Fruit fly (Drosophila melanogaster) whole organism, embryonic: ENCODE results near the gene Nxf3.

ENCODE experiments used
- ATbp ChIP-seq: fragments of 200-800 bp; sonication (Bioruptor generic); optimal IDR thresholded peaks from 2 replicates; lab custom pipeline; 2017; ENCODE audit warnings: missing biosample characterization, mild to moderate bottlenecking, missing genetic modification characterization, missing genetic modification reagents
- B-H1 ChIP-seq: fragments of 200-800 bp; sonication (Bioruptor generic); IDR thresholded peaks from 3 replicates; pipeline ENCODE4 v1.3.6; 2022; ENCODE audit warnings: missing biosample characterization, missing genetic modification characterization
- Bdp1 ChIP-seq: fragments of 200-800 bp; sonication (Bioruptor generic); optimal IDR thresholded peaks from 3 replicates; lab custom pipeline; 2016; ENCODE audit warnings: missing biosample characterization, missing genetic modification characterization
- Blimp-1 ChIP-seq: fragments of 200-800 bp; sonication (Bioruptor generic); optimal IDR thresholded peaks from 3 replicates; lab custom pipeline; 2018; ENCODE audit warnings: missing biosample characterization, missing genetic modification characterization, mild to moderate bottlenecking, moderate library complexity, missing genetic modification reagents
- C15 ChIP-seq: fragments of 200-800 bp; sonication (Bioruptor generic); IDR thresholded peaks from 3 replicates; pipeline ENCODE4 v1.3.6; 2022; ENCODE audit warnings: missing biosample characterization, missing genetic modification characterization
- CG12104 ChIP-seq: fragments of 200-800 bp; sonication (Bioruptor generic); optimal IDR thresholded peaks from 3 replicates; lab custom pipeline; 2016; ENCODE audit warnings: missing biosample characterization, missing genetic modification characterization
- CG12942 ChIP-seq: fragments of 200-800 bp; sonication (Bioruptor generic); optimal IDR thresholded peaks from 3 replicates; lab custom pipeline; 2016; ENCODE audit warnings: missing biosample characterization, missing genetic modification characterization
- CG17359 ChIP-seq: fragments of 200-800 bp; sonication (Bioruptor generic); optimal IDR thresholded peaks from 3 replicates; lab custom pipeline; 2018; ENCODE audit warnings: missing biosample characterization, mild to moderate bottlenecking, missing genetic modification characterization, moderate library complexity
- CG17568 ChIP-seq: fragments of 200-800 bp; sonication (Bioruptor generic); optimal IDR thresholded peaks from 2 replicates; lab custom pipeline; 2018; ENCODE audit warnings: missing biosample characterization, mild to moderate bottlenecking, missing genetic modification characterization, moderate library complexity
- CG18011 ChIP-seq: fragments of 200-800 bp; sonication (Bioruptor generic); optimal IDR thresholded peaks from 2 replicates; lab custom pipeline; 2017; ENCODE audit warnings: missing biosample characterization, missing genetic modification characterization, mild to moderate bottlenecking, moderate library complexity, missing genotype
- CG2129 ChIP-seq: fragments of 200-800 bp; sonication (Bioruptor generic); IDR thresholded peaks from 2 replicates; pipeline ENCODE4 v1.3.6; 2022; ENCODE audit warnings: missing biosample characterization, missing genetic modification characterization; ENCODE audit not compliant: partially characterized antibody
- CG2678 ChIP-seq: fragments of 200-800 bp; sonication (Bioruptor generic); optimal IDR thresholded peaks from 3 replicates; lab custom pipeline; 2019; ENCODE audit warnings: missing biosample characterization, mild to moderate bottlenecking, missing genetic modification characterization, moderate library complexity
- CG30403 ChIP-seq: fragments of 200-800 bp; sonication (Bioruptor generic); optimal IDR thresholded peaks from 3 replicates; lab custom pipeline; 2016; ENCODE audit warnings: missing biosample characterization, missing genetic modification characterization
- CG32767 ChIP-seq: fragments of 200-800 bp; sonication (Bioruptor generic); IDR thresholded peaks from 2 replicates; pipeline ENCODE4 v1.3.6; 2022; ENCODE audit warnings: missing biosample characterization, missing genetic modification characterization
- CG32772 ChIP-seq: fragments of 200-800 bp; sonication (Bioruptor generic); IDR thresholded peaks from 2 replicates; pipeline ENCODE4 v1.3.6; 2022; ENCODE audit warnings: missing biosample characterization, missing genetic modification characterization
- CG4328 ChIP-seq: fragments of 200-800 bp; sonication (Bioruptor generic); optimal IDR thresholded peaks from 3 replicates; lab custom pipeline; 2017; ENCODE audit warnings: missing biosample characterization, missing genetic modification reagents, missing genetic modification characterization
- CG5245 ChIP-seq: fragments of 200-800 bp; sonication (Bioruptor generic); optimal IDR thresholded peaks from 3 replicates; lab custom pipeline; 2016; ENCODE audit warnings: missing biosample characterization, missing genetic modification characterization
- CG6254 ChIP-seq: fragments of 200-800 bp; sonication (Bioruptor generic); optimal IDR thresholded peaks from 3 replicates; lab custom pipeline; 2017; ENCODE audit warnings: mild to moderate bottlenecking, missing biosample characterization, missing genetic modification reagents, missing genetic modification characterization
- CG6683 ChIP-seq: fragments of 200-800 bp; sonication (Bioruptor generic); optimal IDR thresholded peaks from 2 replicates; lab custom pipeline; 2017; ENCODE audit warnings: missing biosample characterization, mild to moderate bottlenecking, missing genetic modification characterization, missing genetic modification reagents
- CG6791 ChIP-seq: fragments of 200-800 bp; sonication (Bioruptor generic); IDR thresholded peaks from 3 replicates; pipeline ENCODE4 v1.3.6; 2022; ENCODE audit warnings: missing biosample characterization, missing genetic modification characterization; ENCODE audit not compliant: partially characterized antibody
- CG7357 ChIP-seq: fragments of 200-800 bp; sonication (Bioruptor generic); IDR thresholded peaks from 3 replicates; pipeline ENCODE4 v1.3.6; 2022; ENCODE audit warnings: missing biosample characterization, missing genetic modification characterization
- CG8290 ChIP-seq, 3 experiments: fragments of 200-800 bp; sonication (Bioruptor generic); optimal IDR thresholded peaks; 2 replicates each; lab custom pipeline; 2016 to 2019; ENCODE audit warnings: missing biosample characterization in 3 of 3, missing genetic modification characterization in 3 of 3, mild to moderate bottlenecking in 2 of 3, moderate library complexity in 1 of 3
- CG9797 ChIP-seq: fragments of 200-800 bp; sonication (Bioruptor generic); optimal IDR thresholded peaks from 3 replicates; lab custom pipeline; 2018; ENCODE audit warnings: missing biosample characterization, mild to moderate bottlenecking, missing genetic modification characterization
- Dbx ChIP-seq: fragments of 200-800 bp; sonication (Bioruptor generic); IDR thresholded peaks from 3 replicates; pipeline ENCODE4 v1.3.6; 2022; ENCODE audit warnings: missing biosample characterization, missing genetic modification characterization
- Hey ChIP-seq: fragments of 200-800 bp; sonication (Bioruptor generic); optimal IDR thresholded peaks from 3 replicates; lab custom pipeline; 2018; ENCODE audit warnings: missing biosample characterization, mild to moderate bottlenecking, missing genetic modification characterization
- Hr51 ChIP-seq, 2 experiments: fragments of 200-800 bp; sonication (Bioruptor generic); optimal IDR thresholded peaks; 2 replicates in 1 of 2; 3 replicates in 1 of 2; lab custom pipeline; 2016 to 2018; ENCODE audit warnings: missing biosample characterization in 2 of 2, missing genetic modification characterization in 2 of 2, mild to moderate bottlenecking in 1 of 2, moderate library complexity in 1 of 2
- Oli ChIP-seq: fragments of 200-800 bp; sonication (Bioruptor generic); optimal IDR thresholded peaks from 2 replicates; lab custom pipeline; 2018; ENCODE audit warnings: missing biosample characterization, mild to moderate bottlenecking, missing genetic modification characterization, moderate library complexity
- Rfx ChIP-seq: fragments of 200-800 bp; sonication (Bioruptor generic); IDR thresholded peaks from 2 replicates; pipeline ENCODE4 v1.3.6; 2022; ENCODE audit warnings: missing biosample characterization, missing genetic modification characterization
- Sox102F ChIP-seq: fragments of 200-800 bp; sonication (Bioruptor generic); optimal IDR thresholded peaks from 2 replicates; lab custom pipeline; 2018; ENCODE audit warnings: missing biosample characterization, mild to moderate bottlenecking, missing genetic modification characterization, moderate library complexity
- Stat92E ChIP-seq, 3 experiments: fragments of >200 bp in 2 of 3; fragments of 200-800 bp in 1 of 3; sonication (Bioruptor generic) in 1 of 3; optimal IDR thresholded peaks; 2 replicates each; lab custom pipeline; 2017 to 2019; ENCODE audit warnings: missing biosample characterization in 3 of 3, missing genetic modification characterization in 3 of 3, mild to moderate bottlenecking in 1 of 3, moderate library complexity in 1 of 3
- Usf ChIP-seq: fragments of 200-800 bp; sonication (Bioruptor generic); optimal IDR thresholded peaks from 2 replicates; lab custom pipeline; 2017; ENCODE audit warnings: missing genotype, missing biosample characterization, missing genetic modification characterization
- ac ChIP-seq: fragments of 200-800 bp; sonication (Bioruptor generic); optimal IDR thresholded peaks from 3 replicates; lab custom pipeline; 2017; ENCODE audit warnings: missing biosample characterization, mild to moderate bottlenecking, missing genetic modification characterization
- ato ChIP-seq: fragments of 200-800 bp; sonication (Bioruptor generic); IDR thresholded peaks from 2 replicates; pipeline ENCODE4 v1.3.6; 2022; ENCODE audit warnings: missing biosample characterization, missing genetic modification characterization; ENCODE audit not compliant: partially characterized antibody
- ci ChIP-seq: fragments of 200-800 bp; sonication (Bioruptor generic); IDR thresholded peaks from 3 replicates; pipeline ENCODE4 v1.3.6; 2022; ENCODE audit warnings: missing biosample characterization, missing genetic modification characterization
- dimm ChIP-seq: fragments of 200-800 bp; sonication (Bioruptor generic); IDR thresholded peaks from 2 replicates; pipeline ENCODE4 v1.3.6; 2022; ENCODE audit warnings: missing biosample characterization, missing genetic modification characterization
- h ChIP-seq: fragments of >200 bp; optimal IDR thresholded peaks from 2 replicates; lab custom pipeline; 2017
- hb ChIP-seq: fragments of 200-800 bp; sonication (Bioruptor generic); IDR thresholded peaks from 3 replicates; pipeline ENCODE4 v1.3.6; 2022; ENCODE audit warnings: missing biosample characterization, missing genetic modification characterization; ENCODE audit not compliant: partially characterized antibody
- insv ChIP-seq, 2 experiments: fragments of 200-800 bp; sonication (Bioruptor generic); optimal IDR thresholded peaks; 3 replicates each; lab custom pipeline; 2016 to 2018; ENCODE audit warnings: missing biosample characterization in 2 of 2, missing genetic modification characterization in 2 of 2
- odd ChIP-seq: fragments of 200-800 bp; sonication (Bioruptor generic); optimal IDR thresholded peaks from 2 replicates; lab custom pipeline; 2017; ENCODE audit warnings: missing biosample characterization, mild to moderate bottlenecking, missing genetic modification characterization
- onecut ChIP-seq: fragments of 200-800 bp; sonication (Bioruptor generic); IDR thresholded peaks from 2 replicates; pipeline ENCODE4 v1.3.6; 2022; ENCODE audit warnings: missing biosample characterization, missing genetic modification characterization
- pb ChIP-seq: fragments of 200-800 bp; sonication (Bioruptor generic); optimal IDR thresholded peaks from 3 replicates; lab custom pipeline; 2016; ENCODE audit warnings: missing biosample characterization, missing genetic modification characterization
- pum ChIP-seq: fragments of 200-800 bp; sonication (Bioruptor generic); optimal IDR thresholded peaks from 2 replicates; lab custom pipeline; 2016; ENCODE audit warnings: missing biosample characterization, missing genetic modification characterization
- rib ChIP-seq: fragments of 200-800 bp; sonication (Bioruptor generic); IDR thresholded peaks from 2 replicates; pipeline ENCODE4 v1.3.6; 2022; ENCODE audit warnings: missing biosample characterization, missing genetic modification characterization
- sima ChIP-seq: fragments of 200-800 bp; sonication (Bioruptor generic); optimal IDR thresholded peaks from 2 replicates; lab custom pipeline; 2016; ENCODE audit warnings: missing biosample characterization, missing genetic modification characterization
- slp2 ChIP-seq: fragments of 200-800 bp; sonication (Bioruptor generic); optimal IDR thresholded peaks from 2 replicates; lab custom pipeline; 2016; ENCODE audit warnings: missing biosample characterization, missing genetic modification characterization
- twi ChIP-seq: fragments of 200-800 bp; optimal IDR thresholded peaks from 2 replicates; lab custom pipeline; 2019; ENCODE audit warnings: missing biosample characterization, mild to moderate bottlenecking, missing genetic modification characterization, moderate library complexity
- wek ChIP-seq: fragments of 200-800 bp; sonication (Bioruptor generic); optimal IDR thresholded peaks from 3 replicates; lab custom pipeline; 2018; ENCODE audit warnings: missing biosample characterization, mild to moderate bottlenecking, missing genetic modification characterization, moderate library complexity

Gene Nxf3

DNA sequence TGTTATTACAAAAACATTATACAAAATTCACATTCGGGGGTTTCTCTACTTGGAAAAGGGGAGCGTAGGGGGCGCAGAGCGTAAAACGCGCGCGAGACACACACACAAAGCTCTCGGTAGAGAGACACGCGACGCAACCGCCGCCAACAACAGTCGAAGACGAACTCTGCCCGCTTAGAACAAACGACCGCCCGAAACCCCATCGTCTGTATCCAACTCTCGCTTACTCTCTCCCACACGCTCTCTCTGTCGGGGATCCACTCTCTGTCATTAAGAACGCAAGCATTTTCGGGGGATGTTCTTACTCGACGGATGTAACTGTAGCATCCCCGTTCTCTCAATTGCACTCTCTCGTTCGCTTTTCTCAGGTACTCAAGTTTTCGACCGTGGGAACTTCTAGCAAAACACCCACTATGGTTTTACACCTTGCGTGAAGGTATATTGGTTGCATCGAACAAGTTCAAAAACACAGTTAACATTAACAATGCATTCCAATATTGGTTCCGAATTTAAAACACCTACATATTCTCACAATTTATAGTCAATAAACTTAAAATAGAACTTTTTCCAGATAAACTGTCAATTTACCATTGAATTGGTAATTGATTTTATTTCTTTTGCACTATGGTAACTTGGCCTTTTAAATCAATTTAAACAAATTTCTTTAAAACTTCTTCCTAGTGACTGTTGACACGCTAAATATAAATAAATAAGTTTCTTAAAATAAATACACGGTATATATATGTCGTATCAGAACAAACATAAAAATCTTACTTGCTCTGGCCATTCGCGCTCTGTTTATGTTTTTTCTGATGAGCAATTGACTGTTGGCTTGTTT, 45.0 kb upstream of the Nxf3 start (continued):
- TF ChIP-seq slp2 (GFP tag; lab: Kevin White, UChicago) (peak; percentile 91), onecut (GFP tag; lab: Robert Waterston, UW) (peak; percentile 64), CG30403 (GFP tag; lab: Kevin White, UChicago) (peak; percentile 95), Dbx (GFP tag; lab: Robert Waterston, UW) (peak; percentile 72; the same call in 2 of the 3 replicates), C15 (GFP tag; lab: Robert Waterston, UW) (peak; percentile 67; the same call in 1 of the 3 replicates), Blimp-1 (GFP tag; lab: Kevin White, UChicago) (peak; percentile 87), B-H1 (GFP tag; lab: Robert Waterston, UW) (peak; percentile 61), Hey (tag; lab: Kevin White, UChicago) (peak; percentile 15), ATbp (GFP tag; lab: Kevin White, UChicago) (peak; percentile 82), CG12942 (peak; percentile 69), Oli (tag; lab: Kevin White, UChicago) (peak; percentile 95), Stat92E (GFP tag; optimal IDR thresholded peaks at IDR 0.05; lab: Kevin White, UChicago) (no peak), odd (GFP tag; lab: Kevin White, UChicago) (peak; percentile 88), CG5245 (GFP tag; lab: Kevin White, UChicago) (peak; percentile 86), pum (peak; percentile 92), CG2129 (no peak), CG4328 (GFP tag; lab: Kevin White, UChicago) (peak; percentile 86), CG32767 (peak; percentile 48), Usf (GFP tag; lab: Kevin White, UChicago) (peak; percentile 85), twi (tag; lab: Kevin White, UChicago) (peak; percentile 87), wek (GFP tag; lab: Kevin White, UChicago) (peak; percentile 35), CG18011 (GFP tag; lab: Kevin White, UChicago) (peak; percentile 63), CG6254 (peak; percentile 89), Bdp1 (GFP tag; lab: Kevin White, UChicago) (peak; percentile 74), CG7357 (GFP tag; lab: Robert Waterston, UW) (peak; percentile 75), CG32772 (peak; percentile 67), ac (peak; percentile 64), CG8290 (GFP tag; optimal IDR thresholded peaks at IDR 0.05; lab: Kevin White, UChicago) (peak; percentile 76), CG8290 (tag; optimal IDR thresholded peaks at IDR 0.05; lab: Kevin White, UChicago) (peak; percentile 33 to 78), sima (GFP tag; lab: Kevin White, UChicago) (peak; percentile 4), CG17359 (tag; lab: Kevin White, UChicago) (peak; percentile 87), ato (GFP tag; lab: Robert Waterston, UW) (peak; percentile 35; the same call in 1 of the 2 replicates), CG9797 (GFP tag; lab: Kevin White, UChicago) (no peak), CG17568 (GFP tag; lab: Kevin White, UChicago) (peak; percentile 81), Rfx (GFP tag; lab: Robert Waterston, UW) (peak; percentile 85), rib (GFP tag; lab: Robert Waterston, UW) (no peak), CG12104 (GFP tag; lab: Kevin White, UChicago) (peak; percentile 83), CG6683 (GFP tag; lab: Kevin White, UChicago) (peak; percentile 82), ci (GFP tag; lab: Robert Waterston, UW) (peak; percentile 48; the same call in 1 of the 3 replicates), hb (GFP tag; lab: Robert Waterston, UW) (no peak), Hr51 (GFP tag; optimal IDR thresholded peaks at IDR 0.05; lab: Kevin White, UChicago) (peak; percentile 79 to 93), h (no peak), CG2678 (tag; lab: Kevin White, UChicago) (peak; percentile 97), insv (GFP tag; optimal IDR thresholded peaks at IDR 0.05; lab: Kevin White, UChicago) (peak; percentile 67 to 94), pb (GFP tag; lab: Kevin White, UChicago) (peak; percentile 72), dimm (GFP tag; lab: Robert Waterston, UW) (peak; percentile 31; the same call in 1 of the 2 replicates), CG6791 (peak; percentile 33; the same call in 1 of the 3 replicates), Sox102F (GFP tag; lab: Kevin White, UChicago) (peak; percentile 92)
